Worm (Caenorhabditis elegans) whole organism, young adult: ENCODE measurements around the gene zfp-1.

Experiments
- B0035.1 ChIP-seq: sonication (generic microtip); optimal IDR thresholded peaks from 2 replicates; lab custom pipeline; 2016; ENCODE audit warnings: missing genetic modification characterization, mild to moderate bottlenecking, missing compliant biosample characterization, missing genotype, missing genetic modification reagents
- C17E4.6 ChIP-seq: fragments of 200-800 bp; sonication (Bioruptor generic); IDR thresholded peaks from 2 replicates; pipeline ENCODE4 v1.3.6; 2022; ENCODE audit warnings: missing genetic modification reagents, missing genetic modification characterization, missing compliant biosample characterization
- F52B5.7 ChIP-seq: sonication (generic microtip); optimal IDR thresholded peaks from 2 replicates; lab custom pipeline; 2016; ENCODE audit warnings: mild to moderate bottlenecking, missing genetic modification characterization, missing compliant biosample characterization
- K11D2.4 ChIP-seq: fragments of 200-800 bp; sonication (Bioruptor generic); IDR thresholded peaks from 2 replicates; pipeline ENCODE4 v1.3.6; 2022; ENCODE audit warnings: missing genetic modification reagents, missing genetic modification characterization, missing compliant biosample characterization
- Y95B8A.8 ChIP-seq: fragments of 200-800 bp; sonication (Bioruptor generic); IDR thresholded peaks from 2 replicates; pipeline ENCODE4 v1.3.6; 2022; ENCODE audit warnings: missing genetic modification reagents, missing genetic modification characterization, missing compliant biosample characterization
- aptf-2 ChIP-seq: fragments of 200-800 bp; sonication (Bioruptor generic); conservative IDR thresholded peaks from 2 replicates; pipeline ENCODE4 v1.3.6; 2022; ENCODE audit warnings: missing genetic modification reagents, missing genetic modification characterization, missing compliant biosample characterization
- atf-7 ChIP-seq: sonication (generic microtip); optimal IDR thresholded peaks from 2 replicates; lab custom pipeline; 2017; ENCODE audit warnings: mild to moderate bottlenecking, missing genetic modification characterization, missing compliant biosample characterization
- attf-3 ChIP-seq: fragments of 200-800 bp; sonication (Bioruptor generic); conservative IDR thresholded peaks from 2 replicates; pipeline ENCODE4 v1.3.6; 2022; ENCODE audit warnings: missing genetic modification reagents, missing genetic modification characterization, missing compliant biosample characterization
- attf-5 ChIP-seq: fragments of 200-800 bp; sonication (Bioruptor generic); optimal IDR thresholded peaks from 2 replicates; lab custom pipeline; 2018; ENCODE audit warnings: mild to moderate bottlenecking, missing genetic modification characterization, missing compliant biosample characterization
- bed-2 ChIP-seq: fragments of 200-800 bp; sonication (Bioruptor generic); IDR thresholded peaks from 2 replicates; pipeline ENCODE4 v1.3.6; 2022; ENCODE audit warnings: missing genetic modification reagents, missing genetic modification characterization, missing compliant biosample characterization
- ceh-40 ChIP-seq: fragments of 200-800 bp; sonication (Bioruptor generic); IDR thresholded peaks from 2 replicates; pipeline ENCODE4 v1.3.6; 2022; ENCODE audit warnings: missing genetic modification characterization, missing compliant biosample characterization
- chd-7 ChIP-seq: sonication (generic microtip); optimal IDR thresholded peaks from 2 replicates; lab custom pipeline; 2016; ENCODE audit warnings: mild to moderate bottlenecking, missing genetic modification characterization, moderate library complexity, missing compliant biosample characterization
- die-1 ChIP-seq: sonication (generic microtip); optimal IDR thresholded peaks from 2 replicates; lab custom pipeline; 2016; ENCODE audit warnings: missing genotype, mild to moderate bottlenecking, missing genetic modification characterization, missing compliant biosample characterization
- dox-1 ChIP-seq: fragments of 200-800 bp; sonication (Bioruptor generic); IDR thresholded peaks from 2 replicates; pipeline ENCODE4 v1.3.6; 2022; ENCODE audit warnings: missing genetic modification reagents, missing genetic modification characterization, missing compliant biosample characterization
- dpff-1 ChIP-seq: sonication (generic microtip); optimal IDR thresholded peaks from 2 replicates; lab custom pipeline; 2017; ENCODE audit warnings: mild to moderate bottlenecking, missing genetic modification characterization, missing compliant biosample characterization
- dpl-1 ChIP-seq: fragments of 150-350 bp; optimal IDR thresholded peaks from 2 replicates; lab custom pipeline; 2014; ENCODE audit warnings: missing biosample characterization, missing genetic modification reagents, missing genetic modification characterization
- egl-18 ChIP-seq: fragments of 200-800 bp; sonication (Bioruptor generic); IDR thresholded peaks from 2 replicates; pipeline ENCODE4 v1.3.6; 2022; ENCODE audit warnings: missing genetic modification reagents, missing genetic modification characterization, missing compliant biosample characterization
- egl-44 ChIP-seq: fragments of 200-800 bp; sonication (Bioruptor generic); IDR thresholded peaks from 2 replicates; pipeline ENCODE4 v1.3.6; 2022; ENCODE audit warnings: missing genetic modification reagents, missing genetic modification characterization, missing compliant biosample characterization
- ets-4 ChIP-seq: fragments of 200-800 bp; sonication (Bioruptor generic); optimal IDR thresholded peaks from 2 replicates; lab custom pipeline; 2018; ENCODE audit warnings: mild to moderate bottlenecking, missing genetic modification characterization, missing compliant biosample characterization
- him-1 ChIP-seq: sonication (generic microtip); optimal IDR thresholded peaks from 2 replicates; lab custom pipeline; 2016; ENCODE audit warnings: missing genotype, missing genetic modification reagents, missing genetic modification characterization, missing compliant biosample characterization
- hlh-12 ChIP-seq: sonication (generic microtip); optimal IDR thresholded peaks from 2 replicates; lab custom pipeline; 2016; ENCODE audit warnings: missing genetic modification characterization, missing compliant biosample characterization
- hlh-26 ChIP-seq: fragments of 200-800 bp; sonication (Bioruptor generic); conservative IDR thresholded peaks from 2 replicates; pipeline ENCODE4 v1.3.6; 2022; ENCODE audit warnings: missing genetic modification reagents, missing genetic modification characterization, missing compliant biosample characterization
- hrde-1 ChIP-seq: sonication (generic microtip); optimal IDR thresholded peaks from 2 replicates; lab custom pipeline; 2016; ENCODE audit warnings: missing genetic modification characterization, mild to moderate bottlenecking, missing compliant biosample characterization, moderate library complexity, missing genotype, missing genetic modification reagents, borderline replicate concordance
- lag-1 ChIP-seq: fragments of 200-800 bp; sonication (Bioruptor generic); IDR thresholded peaks from 2 replicates; pipeline ENCODE4 v1.3.6; 2022; ENCODE audit warnings: missing genetic modification reagents, missing genetic modification characterization, missing compliant biosample characterization
- lin-35 ChIP-seq, 3 experiments: fragments of 150-350 bp in 2 of 3; sonication (generic microtip) in 1 of 3; optimal IDR thresholded peaks; 2 replicates each; lab custom pipeline; 2014 to 2018; ENCODE audit warnings: missing biosample characterization in 3 of 3, missing genetic modification characterization in 3 of 3, missing genetic modification reagents in 3 of 3
- lir-1 ChIP-seq: fragments of 200-800 bp; sonication (Bioruptor generic); conservative IDR thresholded peaks from 2 replicates; pipeline ENCODE4 v1.3.6; 2022; ENCODE audit warnings: missing genetic modification reagents, missing genetic modification characterization, missing compliant biosample characterization
- lsy-27 ChIP-seq: sonication (generic microtip); optimal IDR thresholded peaks from 2 replicates; lab custom pipeline; 2017; ENCODE audit warnings: missing genetic modification characterization, mild to moderate bottlenecking, missing compliant biosample characterization, antibody characterized with exemption, missing genotype, borderline replicate concordance; ENCODE audit not compliant: insufficient read depth
- madf-3 ChIP-seq: fragments of 200-800 bp; sonication (Bioruptor generic); IDR thresholded peaks from 2 replicates; pipeline ENCODE4 v1.3.6; 2022; ENCODE audit warnings: missing genetic modification reagents, missing genetic modification characterization, missing compliant biosample characterization
- madf-8 ChIP-seq: fragments of 200-800 bp; sonication (Bioruptor generic); conservative IDR thresholded peaks from 2 replicates; pipeline ENCODE4 v1.3.6; 2022; ENCODE audit warnings: missing genetic modification reagents, missing genetic modification characterization, missing compliant biosample characterization
- mcd-1 ChIP-seq: fragments of 200-800 bp; sonication (Bioruptor generic); IDR thresholded peaks from 2 replicates; pipeline ENCODE4 v1.3.6; 2022; ENCODE audit warnings: missing genetic modification reagents, missing genetic modification characterization, missing compliant biosample characterization
- mes-4 ChIP-seq: sonication (generic microtip); optimal IDR thresholded peaks from 2 replicates; lab custom pipeline; 2016; ENCODE audit warnings: missing genotype, missing genetic modification characterization, missing compliant biosample characterization
- nfya-1 ChIP-seq: sonication (generic microtip); optimal IDR thresholded peaks from 2 replicates; lab custom pipeline; 2017; ENCODE audit warnings: antibody characterized with exemption, missing compliant biosample characterization, missing genetic modification characterization, borderline replicate concordance; ENCODE audit not compliant: insufficient read depth
- nfyb-1 ChIP-seq: fragments of 200-800 bp; sonication (Bioruptor generic); IDR thresholded peaks from 2 replicates; pipeline ENCODE4 v1.3.6; 2022; ENCODE audit warnings: missing genetic modification reagents, missing genetic modification characterization, missing compliant biosample characterization
- nhr-120 ChIP-seq: fragments of 200-800 bp; sonication (Bioruptor generic); IDR thresholded peaks from 2 replicates; pipeline ENCODE4 v1.3.6; 2022; ENCODE audit warnings: missing genetic modification characterization, missing compliant biosample characterization
- nhr-27 ChIP-seq: fragments of 200-800 bp; sonication (Bioruptor generic); optimal IDR thresholded peaks from 2 replicates; lab custom pipeline; 2018; ENCODE audit warnings: mild to moderate bottlenecking, missing genetic modification characterization, moderate library complexity, missing compliant biosample characterization
- pbrm-1 ChIP-seq: fragments of 200-800 bp; sonication (Bioruptor generic); IDR thresholded peaks from 2 replicates; pipeline ENCODE4 v1.3.6; 2022; ENCODE audit warnings: missing genetic modification reagents, missing genetic modification characterization, missing compliant biosample characterization
- rec-8 ChIP-seq, 2 experiments: sonication (generic microtip); optimal IDR thresholded peaks; 2 replicates each; lab custom pipeline; 2016; ENCODE audit warnings: mild to moderate bottlenecking in 2 of 2, missing genetic modification characterization in 2 of 2, missing genetic modification reagents in 2 of 2, missing genotype in 2 of 2, missing biosample characterization in 1 of 2, missing compliant biosample characterization in 1 of 2, moderate library complexity in 1 of 2
- rpc-1 ChIP-seq, 2 experiments: fragments of 150-350 bp in 1 of 2; sonication (generic microtip) in 1 of 2; optimal IDR thresholded peaks; 2 replicates each; lab custom pipeline; 2014 to 2018; ENCODE audit warnings: missing biosample characterization in 1 of 2, missing genetic modification characterization in 1 of 2, missing genetic modification reagents in 1 of 2, missing genotype in 1 of 2
- snpc-1.1 ChIP-seq: sonication (generic microtip); optimal IDR thresholded peaks from 2 replicates; lab custom pipeline; 2017; ENCODE audit warnings: missing genetic modification characterization, mild to moderate bottlenecking, missing compliant biosample characterization, antibody characterized with exemption, moderate library complexity, missing genotype, missing genetic modification reagents; ENCODE audit not compliant: insufficient read depth
- snpc-3.4 ChIP-seq: sonication (generic microtip); optimal IDR thresholded peaks from 2 replicates; lab custom pipeline; 2017; ENCODE audit warnings: missing genetic modification characterization, mild to moderate bottlenecking, missing compliant biosample characterization, antibody characterized with exemption, moderate library complexity, missing genotype, missing genetic modification reagents
- somi-1 ChIP-seq: fragments of 200-800 bp; sonication (Bioruptor generic); optimal IDR thresholded peaks from 2 replicates; lab custom pipeline; 2018; ENCODE audit warnings: mild to moderate bottlenecking, missing genetic modification characterization, missing compliant biosample characterization
- sptf-2 ChIP-seq: fragments of 200-800 bp; sonication (Bioruptor generic); optimal IDR thresholded peaks from 2 replicates; lab custom pipeline; 2018; ENCODE audit warnings: mild to moderate bottlenecking, missing genetic modification characterization, missing compliant biosample characterization
- zfh-2 ChIP-seq: fragments of 200-800 bp; sonication (Bioruptor generic); conservative IDR thresholded peaks from 2 replicates; pipeline ENCODE4 v1.3.6; 2022; ENCODE audit warnings: missing genetic modification reagents, missing genetic modification characterization, missing compliant biosample characterization
- zim-3 ChIP-seq: sonication (generic microtip); optimal IDR thresholded peaks from 2 replicates; lab custom pipeline; 2017; ENCODE audit warnings: mild to moderate bottlenecking, missing genetic modification characterization, moderate library complexity, missing compliant biosample characterization
- ztf-18 ChIP-seq: sonication (generic microtip); optimal IDR thresholded peaks from 2 replicates; lab custom pipeline; 2016; ENCODE audit warnings: missing genotype, mild to moderate bottlenecking, missing genetic modification characterization, missing compliant biosample characterization
- ztf-25 ChIP-seq: fragments of 200-800 bp; sonication (Bioruptor generic); IDR thresholded peaks from 2 replicates; pipeline ENCODE4 v1.3.6; 2022; ENCODE audit warnings: missing genetic modification reagents, missing genetic modification characterization, missing compliant biosample characterization
- ztf-26 ChIP-seq: sonication (generic microtip); optimal IDR thresholded peaks from 2 replicates; lab custom pipeline; 2017; ENCODE audit warnings: missing genetic modification characterization, missing compliant biosample characterization
- ztf-3 ChIP-seq: fragments of 200-800 bp; sonication (Bioruptor generic); optimal IDR thresholded peaks from 2 replicates; lab custom pipeline; 2018; ENCODE audit warnings: mild to moderate bottlenecking, missing genetic modification characterization, missing compliant biosample characterization

zfp-1 gene

DNA sequence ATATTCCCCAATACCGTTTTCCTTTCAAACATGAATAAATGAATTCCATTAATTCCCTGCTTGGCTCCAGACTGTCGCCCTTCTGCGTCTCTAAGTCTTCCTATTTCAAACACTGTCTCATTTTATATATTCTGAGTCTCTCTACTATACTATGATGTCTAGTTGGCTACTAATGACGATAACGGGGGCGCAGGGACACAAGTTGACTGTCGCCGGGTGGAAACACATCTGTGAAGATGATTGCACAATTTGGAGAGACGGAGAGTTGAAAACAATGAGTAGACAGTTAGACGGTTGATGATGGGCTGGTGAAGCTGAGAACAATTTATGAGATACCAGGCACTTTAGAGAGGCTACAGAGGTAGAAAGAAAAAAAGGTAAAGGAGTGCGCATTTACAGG is 41.8 kb upstream of the zfp-1 start, which contains the start of gene sma-2 (continued):
- TF ChIP-seq sptf-2 (GFP tag; lab: Kevin White, UChicago) (no peak), snpc-1.1 (tag; lab: Kevin White, UChicago) (no peak), C17E4.6 (GFP tag; lab: Robert Waterston, UW) (no peak), ztf-26 (peak; percentile 26), ets-4 (peak; percentile 18), attf-5 (GFP tag; lab: Kevin White, UChicago) (peak; percentile 68), nfya-1 (no peak), zim-3 (tag; lab: Kevin White, UChicago) (no peak), lir-1 (GFP tag; lab: Robert Waterston, UW) (0 out of 2 replicates have a peak, but pooled peaks have one; percentile 6), hrde-1 (tag; lab: Kevin White, UChicago) (no peak), chd-7 (tag; lab: Kevin White, UChicago) (peak; percentile 54), nhr-27 (tag; lab: Kevin White, UChicago) (no peak), B0035.1 (tag; lab: Kevin White, UChicago) (no peak), lsy-27 (tag; lab: Kevin White, UChicago) (no peak), him-1 (tag; lab: Kevin White, UChicago) (no peak), dox-1 (GFP tag; lab: Robert Waterston, UW) (no peak; the same call in 1 of the 2 replicates), nhr-120 (GFP tag; lab: Robert Waterston, UW) (no peak), pbrm-1 (GFP tag; lab: Robert Waterston, UW) (no peak), Y95B8A.8 (GFP tag; lab: Robert Waterston, UW) (no peak), mes-4 (tag; lab: Kevin White, UChicago) (no peak), aptf-2 (no peak), bed-2 (GFP tag; lab: Robert Waterston, UW) (no peak), hlh-26 (GFP tag; lab: Robert Waterston, UW) (no peak), lin-35 (GFP tag; optimal IDR thresholded peaks at IDR 0.05; lab: Kevin White, UChicago) (no peak), hlh-12 (no peak), egl-44 (GFP tag; lab: Robert Waterston, UW) (no peak), nfyb-1 (0 out of 2 replicates have a peak, but pooled peaks have one; percentile 33), attf-3 (GFP tag; lab: Robert Waterston, UW) (no peak), dpff-1 (tag; lab: Kevin White, UChicago) (no peak), ztf-25 (no peak), dpl-1 (GFP tag; lab: Kevin White, UChicago) (no peak), die-1 (tag; lab: Kevin White, UChicago) (no peak), ztf-18 (tag; lab: Kevin White, UChicago) (peak; percentile 30), F52B5.7 (no peak), somi-1 (GFP tag; lab: Kevin White, UChicago) (no peak), atf-7 (tag; lab: Kevin White, UChicago) (peak; percentile 68), mcd-1 (no peak), madf-3 (GFP tag; lab: Robert Waterston, UW) (no peak), zfh-2 (GFP tag; lab: Robert Waterston, UW) (no peak), rec-8 (tag; optimal IDR thresholded peaks at IDR 0.05; lab: Kevin White, UChicago) (no peak), madf-8 (GFP tag; lab: Robert Waterston, UW) (no peak), K11D2.4 (no peak), egl-18 (GFP tag; lab: Robert Waterston, UW) (no peak), ceh-40 (no peak), snpc-3.4 (tag; lab: Kevin White, UChicago) (no peak), ztf-3 (GFP tag; lab: Kevin White, UChicago) (no peak), rpc-1 (optimal IDR thresholded peaks at IDR 0.05; lab: Kevin White, UChicago) (no peak), rpc-1 (tag; optimal IDR thresholded peaks at IDR 0.05; lab: Kevin White, UChicago) (no peak), lag-1 (no peak)
